Worm (Caenorhabditis elegans) whole organism, late embryonic: ENCODE data around the gene mec-5.

Experiments
- F13H6.1 ChIP-seq: sonication (generic microtip); optimal IDR thresholded peaks from 2 replicates; lab custom pipeline; 2016; ENCODE audit warnings: missing genetic modification characterization, missing compliant biosample characterization
- ahr-1 ChIP-seq: sonication (generic microtip); optimal IDR thresholded peaks from 2 replicates; lab custom pipeline; 2016; ENCODE audit warnings: missing genetic modification characterization, missing compliant biosample characterization
- ama-1 ChIP-seq: fragments of 150-350 bp; optimal IDR thresholded peaks from 2 replicates; lab custom pipeline; 2014
- ceh-2 ChIP-seq: sonication (generic microtip); optimal IDR thresholded peaks from 2 replicates; lab custom pipeline; 2016; ENCODE audit warnings: missing genotype, missing genetic modification characterization, missing compliant biosample characterization
- ceh-30 ChIP-seq: fragments of 150-350 bp; optimal IDR thresholded peaks from 2 replicates; lab custom pipeline; 2014; ENCODE audit warnings: missing biosample characterization, missing genetic modification characterization
- ceh-34 ChIP-seq: sonication (generic microtip); optimal IDR thresholded peaks from 2 replicates; lab custom pipeline; 2016; ENCODE audit warnings: mild to moderate bottlenecking, missing genetic modification characterization, missing compliant biosample characterization
- ceh-48 ChIP-seq: sonication (generic microtip); optimal IDR thresholded peaks from 2 replicates; lab custom pipeline; 2016; ENCODE audit warnings: missing genetic modification characterization, inconsistent platforms, missing compliant biosample characterization
- ceh-9 ChIP-seq: sonication (generic microtip); optimal IDR thresholded peaks from 2 replicates; lab custom pipeline; 2016; ENCODE audit warnings: mild to moderate bottlenecking, missing genetic modification characterization, inconsistent platforms, missing compliant biosample characterization
- dve-1 ChIP-seq: sonication (generic microtip); optimal IDR thresholded peaks from 2 replicates; lab custom pipeline; 2017; ENCODE audit warnings: antibody characterized with exemption, mild to moderate bottlenecking, missing genetic modification characterization, missing compliant biosample characterization
- elt-2 ChIP-seq: sonication (generic microtip); optimal IDR thresholded peaks from 2 replicates; lab custom pipeline; 2016; ENCODE audit warnings: missing genetic modification reagents, missing genetic modification characterization, missing compliant biosample characterization
- ets-4 ChIP-seq: sonication (generic microtip); optimal IDR thresholded peaks from 2 replicates; lab custom pipeline; 2016; ENCODE audit warnings: missing genetic modification characterization, missing compliant biosample characterization
- fax-1 ChIP-seq: sonication (generic microtip); optimal IDR thresholded peaks from 2 replicates; lab custom pipeline; 2016; ENCODE audit warnings: missing genotype, missing genetic modification characterization, missing compliant biosample characterization
- hlh-13 ChIP-seq: fragments of 200-800 bp; sonication (Bioruptor generic); optimal IDR thresholded peaks from 2 replicates; lab custom pipeline; 2018; ENCODE audit warnings: mild to moderate bottlenecking, missing genetic modification characterization, missing compliant biosample characterization
- hlh-30 ChIP-seq: sonication (generic microtip); optimal IDR thresholded peaks from 2 replicates; lab custom pipeline; 2017; ENCODE audit warnings: antibody characterized with exemption, missing genetic modification characterization, missing compliant biosample characterization; ENCODE audit not compliant: insufficient read depth
- hlh-6 ChIP-seq: sonication (generic microtip); optimal IDR thresholded peaks from 2 replicates; lab custom pipeline; 2016; ENCODE audit warnings: missing genotype, missing genetic modification characterization, missing compliant biosample characterization
- madf-2 ChIP-seq: sonication (generic microtip); optimal IDR thresholded peaks from 2 replicates; lab custom pipeline; 2017; ENCODE audit warnings: missing genetic modification characterization, missing compliant biosample characterization
- nhr-11 ChIP-seq: fragments of 150-350 bp; optimal IDR thresholded peaks from 2 replicates; lab custom pipeline; 2014; ENCODE audit warnings: missing biosample characterization, missing genetic modification characterization
- pag-3 ChIP-seq: sonication (generic microtip); optimal IDR thresholded peaks from 2 replicates; lab custom pipeline; 2016; ENCODE audit warnings: missing compliant biosample characterization, missing genetic modification characterization, borderline replicate concordance
- pax-1 ChIP-seq: fragments of 150-350 bp; optimal IDR thresholded peaks from 2 replicates; lab custom pipeline; 2014; ENCODE audit warnings: missing biosample characterization, missing genetic modification characterization
- pha-2 ChIP-seq: sonication (generic microtip); optimal IDR thresholded peaks from 2 replicates; lab custom pipeline; 2017; ENCODE audit warnings: mild to moderate bottlenecking, missing genetic modification characterization, missing compliant biosample characterization
- ref-2 ChIP-seq: sonication (generic microtip); optimal IDR thresholded peaks from 2 replicates; lab custom pipeline; 2016; ENCODE audit warnings: missing genetic modification characterization, missing compliant biosample characterization
- rnt-1 ChIP-seq: sonication (generic microtip); optimal IDR thresholded peaks from 2 replicates; lab custom pipeline; 2016; ENCODE audit warnings: missing genetic modification characterization, missing compliant biosample characterization
- sdc-2 ChIP-seq: sonication (generic microtip); optimal IDR thresholded peaks from 2 replicates; lab custom pipeline; 2016; ENCODE audit warnings: missing genotype, missing genetic modification characterization, missing compliant biosample characterization
- sox-2 ChIP-seq: fragments of 200-800 bp; sonication (Bioruptor generic); IDR thresholded peaks from 2 replicates; pipeline ENCODE4 v1.3.6; 2022; ENCODE audit warnings: missing genetic modification reagents, missing genetic modification characterization, missing compliant biosample characterization
- tbx-2 ChIP-seq: sonication (generic microtip); optimal IDR thresholded peaks from 2 replicates; lab custom pipeline; 2016; ENCODE audit warnings: missing genetic modification characterization, missing compliant biosample characterization
- tbx-7 ChIP-seq: sonication (generic microtip); optimal IDR thresholded peaks from 2 replicates; lab custom pipeline; 2016; ENCODE audit warnings: missing genotype, missing genetic modification characterization, missing compliant biosample characterization
- unc-3 ChIP-seq, 2 experiments: fragments of 200-800 bp in 1 of 2; sonication (Bioruptor generic) in 1 of 2; sonication (generic microtip) in 1 of 2; conservative IDR thresholded peaks in 1 of 2; optimal IDR thresholded peaks in 1 of 2; 2 replicates each; pipeline versions ENCODE4 v1.3.6 to Lab custom; 2016 to 2022; ENCODE audit warnings: missing compliant biosample characterization in 2 of 2, missing genetic modification characterization in 2 of 2, missing genetic modification reagents in 1 of 2

mec-5 gene

ce11 chrX:15915774-15916173, 28.0 kb upstream of the mec-5 start:
- TF ChIP-seq ceh-48 (tag; lab: Kevin White, UChicago) (no peak), ceh-30 (tag; lab: Kevin White, UChicago) (no peak), ceh-9 (tag; lab: Kevin White, UChicago) (no peak)

DNA sequence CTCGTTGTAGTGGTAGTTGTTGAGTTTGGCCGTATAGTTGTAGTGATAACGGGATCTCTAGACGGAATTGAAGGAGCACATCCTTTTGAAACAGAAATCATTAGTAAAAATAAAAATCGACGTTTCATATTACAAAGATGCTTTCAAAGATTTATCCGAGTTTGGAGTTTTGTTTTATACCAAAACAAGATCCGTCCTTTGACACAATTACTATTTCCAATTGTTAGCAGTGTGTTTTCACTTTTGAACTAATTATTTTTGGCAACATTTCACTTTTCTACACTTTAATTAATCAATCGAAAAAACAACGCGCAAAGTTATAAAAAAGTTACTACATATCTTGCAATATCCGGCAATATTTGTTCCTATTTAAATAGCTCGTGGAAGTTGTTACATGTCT, 26.8 kb upstream of the mec-5 start, which contains the start of the genes F31B9.4 and F31B9.2:
Gene F31B9.4, minus strand, starts transcription at position 101 of the 400 bp plus-strand sequence.
Gene F31B9.2, plus strand, starts transcription at position 368 of the 400 bp plus-strand sequence.
- TF ChIP-seq fax-1 (tag; lab: Kevin White, UChicago) (no peak), hlh-30 (tag; lab: Kevin White, UChicago) (no peak), ama-1 (lab: Kevin White, UChicago) (no peak), hlh-6 (tag; lab: Kevin White, UChicago) (no peak), hlh-13 (no peak), tbx-7 (tag; lab: Kevin White, UChicago) (no peak)

- TF ChIP-seq nhr-11 (tag; lab: Kevin White, UChicago) (no peak), rnt-1 (no peak), sdc-2 (tag; lab: Kevin White, UChicago) (no peak), sox-2 (GFP tag; lab: Robert Waterston, UW) (no peak), ref-2 (tag; lab: Kevin White, UChicago) (no peak), F13H6.1 (tag; lab: Kevin White, UChicago) (no peak), madf-2 (no peak), ama-1 (lab: Kevin White, UChicago) (no peak), ceh-48 (tag; lab: Kevin White, UChicago) (no peak)
Measured at ce11 chrX:15919372-15919771, 24.4 kb upstream of the mec-5 start, which contains the start of gene F31B9.7. Gene F31B9.7, plus strand, starts transcription at chrX:15919672.

ce11 chrX:15923440-15923839, 20.4 kb upstream of the mec-5 start, which contains the start of gene F31B9.3:
Gene F31B9.3, plus strand, starts transcription at chrX:15923740.
- TF ChIP-seq ets-4 (tag; lab: Kevin White, UChicago) (no peak), ahr-1 (no peak), pag-3 (tag; lab: Kevin White, UChicago) (no peak)

DNA sequence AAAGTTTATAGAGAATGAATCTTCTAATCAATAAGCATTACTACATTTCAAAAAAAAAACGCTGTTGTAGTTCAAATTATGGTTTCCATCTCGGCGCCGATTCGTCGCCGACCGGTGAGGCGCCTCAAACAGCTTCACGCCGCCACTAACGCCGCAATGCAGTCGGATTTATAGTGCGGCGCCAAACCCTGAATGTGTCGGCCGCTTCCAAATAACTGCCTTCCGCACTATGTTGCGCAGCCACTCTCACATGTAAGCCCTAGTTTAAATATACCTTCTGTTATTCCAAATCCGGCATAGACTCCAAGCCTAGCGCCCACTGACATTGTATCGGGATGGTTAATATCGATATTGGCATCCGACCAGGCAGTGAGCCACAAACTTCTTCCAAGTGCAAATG, 10.9 kb upstream of the mec-5 start:
- TF ChIP-seq tbx-2 (tag; lab: Kevin White, UChicago) (no peak), pha-2 (no peak), unc-3 (GFP tag; conservative IDR thresholded peaks at IDR 0.05; lab: Robert Waterston, UW) (no peak), unc-3 (tag; optimal IDR thresholded peaks at IDR 0.05; lab: Kevin White, UChicago) (no peak)
- TF ChIP-seq, all 69 proteins: peak for 0

DNA sequence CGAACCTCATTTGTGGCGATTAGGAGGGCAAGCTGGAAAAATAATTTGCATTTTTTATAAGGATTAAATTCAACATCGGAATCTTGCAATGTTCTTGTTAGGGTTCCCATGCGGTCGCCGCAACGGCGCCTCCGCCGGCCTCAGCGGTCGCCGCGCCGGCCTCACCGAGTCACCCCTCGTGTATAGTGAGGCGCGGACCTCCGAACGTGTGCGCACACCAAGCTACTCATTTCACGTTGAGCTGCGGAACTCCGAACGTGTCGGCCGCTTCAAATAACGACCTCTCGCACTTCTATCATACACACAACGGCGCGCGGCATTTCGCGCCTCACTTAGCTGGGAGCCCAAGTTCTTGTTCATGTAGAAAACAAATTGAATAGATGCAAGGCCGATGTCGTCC, 6.0 kb upstream of the mec-5 start:
- TF ChIP-seq ahr-1: no peak
- TF ChIP-seq pax-1: no peak
- peak; percentile 5 for TF ChIP-seq ceh-34 (tag; lab: Kevin White, UChicago)
- no peak for TF ChIP-seq dve-1 (tag; lab: Kevin White, UChicago)

DNA sequence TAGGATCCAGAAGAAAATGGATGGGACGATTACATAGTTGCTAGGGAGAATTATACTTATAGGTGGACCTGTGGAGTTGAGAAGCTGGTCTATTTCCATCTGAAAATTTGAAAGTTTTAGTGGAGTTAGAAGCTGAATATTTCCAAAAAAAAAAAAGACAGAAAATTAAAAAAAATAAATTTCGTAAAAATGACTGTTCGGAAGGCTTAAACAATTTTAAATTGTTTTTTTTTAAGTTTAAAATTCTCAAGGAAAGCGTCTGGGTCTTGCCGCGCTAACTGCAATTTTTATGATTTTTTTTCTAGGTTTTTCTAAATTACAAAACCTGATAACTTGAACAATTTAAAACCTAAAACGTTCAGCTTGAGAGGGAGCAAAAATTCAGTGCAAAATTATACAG, 4.6 kb upstream of the mec-5 start, which contains the start of gene mrp-3:
Gene mrp-3, minus strand, starts transcription at position 101 of the 400 bp plus-strand sequence.
- TF ChIP-seq pax-1: no peak

ce11 chrX:15939759-15940334, 4.0 kb upstream of the mec-5 start:
- no peak for TF ChIP-seq ceh-2
- peak; percentile 42 for TF ChIP-seq elt-2
